Fruit fly (Drosophila melanogaster): Measurements from ENCODE around the gene CG14689.

Gene CG14689

DNA sequence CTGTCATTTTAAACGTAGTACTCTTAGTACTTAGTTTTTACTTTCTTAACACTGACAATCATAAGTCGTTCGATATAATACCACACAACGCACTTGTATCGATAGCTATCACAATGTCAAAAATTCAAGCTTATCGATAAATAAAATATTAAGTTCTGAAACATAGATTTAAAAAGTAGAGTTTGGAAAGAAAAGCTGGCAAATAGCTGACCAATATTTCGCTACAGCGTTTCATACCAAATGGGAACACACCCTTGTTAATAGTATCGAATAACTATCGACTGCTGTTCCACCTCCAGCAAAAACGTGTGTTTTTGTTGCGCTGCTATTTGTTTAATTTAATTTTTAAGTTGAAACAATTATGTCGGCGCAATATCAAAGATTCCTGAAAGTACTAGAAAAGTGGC is 14.7 kb downstream of the CG14689 start, which contains the start of the genes pug, CG14683 and CG46459 (continued):
- TF ChIP-seq rib (GFP tag; IDR thresholded peaks at IDR 0.05) (no peak), kni (GFP tag; optimal IDR thresholded peaks at IDR 0.05) (no peak), lbe (GFP tag; optimal IDR thresholded peaks at IDR 0.05) (peak; percentile 51), ttk (GFP tag; IDR thresholded peaks at IDR 0.05) (no peak), CG10979 (tag; optimal IDR thresholded peaks at IDR 0.05) (no peak), CG9437 (GFP tag; optimal IDR thresholded peaks at IDR 0.05) (no peak), Side (GFP tag; optimal IDR thresholded peaks at IDR 0.05) (peak; percentile 60), slou (GFP tag; optimal IDR thresholded peaks at IDR 0.05) (no peak), CG3995 (GFP tag; optimal IDR thresholded peaks at IDR 0.05) (peak; percentile 45), Ravus (GFP tag; IDR thresholded peaks at IDR 0.05) (no peak), CG4730 (GFP tag; IDR thresholded peaks at IDR 0.05) (no peak), grau (tag; optimal IDR thresholded peaks at IDR 0.05) (peak; percentile 31), scrt (GFP tag; optimal IDR thresholded peaks at IDR 0.05) (no peak), hbn (GFP tag; IDR thresholded peaks at IDR 0.05; ENCODE audit: partially characterized antibody) (peak; percentile 97), phol (tag; optimal IDR thresholded peaks at IDR 0.05) (peak; percentile 57), CG2120 (GFP tag; optimal IDR thresholded peaks at IDR 0.05) (peak; percentile 64), Optix (GFP tag; IDR thresholded peaks at IDR 0.05) (no peak), sens (GFP tag) (peak; percentile 91), CG17361 (GFP tag; IDR thresholded peaks at IDR 0.05) (no peak), CG30403 (GFP tag; optimal IDR thresholded peaks at IDR 0.05) (peak; percentile 60), fd102C (GFP tag; optimal IDR thresholded peaks at IDR 0.05) (no peak), CG31224 (GFP tag; IDR thresholded peaks at IDR 0.05) (0 out of 2 replicates have a peak, but pooled peaks have one; percentile 16), CG12219 (GFP tag; optimal IDR thresholded peaks at IDR 0.05) (no peak), MBD-R2 (GFP tag; IDR thresholded peaks at IDR 0.05) (peak; percentile 35; the same call in 1 of the 2 replicates), tap (tag; optimal IDR thresholded peaks at IDR 0.05) (no peak), CG14860 (GFP tag; IDR thresholded peaks at IDR 0.05; ENCODE audit: partially characterized antibody) (peak; percentile 98), toy (GFP tag; IDR thresholded peaks at IDR 0.05) (no peak), kah (GFP tag; optimal IDR thresholded peaks at IDR 0.05) (no peak), eve (GFP tag; optimal IDR thresholded peaks at IDR 0.05) (no peak), chinmo (GFP tag; IDR thresholded peaks at IDR 0.05; ENCODE audit: partially characterized antibody) (peak; percentile 85; the same call in 3 of the 4 replicates), CHES-1-like (GFP tag; optimal IDR thresholded peaks at IDR 0.05) (peak; percentile 24), E2f1 (GFP tag; IDR thresholded peaks at IDR 0.05) (no peak), CG14667 (GFP tag; IDR thresholded peaks at IDR 0.05) (no peak), org-1 (GFP tag; optimal IDR thresholded peaks at IDR 0.05) (no peak), Poxn (GFP tag; IDR thresholded peaks at IDR 0.05) (no peak), CG8924 (tag; optimal IDR thresholded peaks at IDR 0.05) (peak; percentile 15)

DNA sequence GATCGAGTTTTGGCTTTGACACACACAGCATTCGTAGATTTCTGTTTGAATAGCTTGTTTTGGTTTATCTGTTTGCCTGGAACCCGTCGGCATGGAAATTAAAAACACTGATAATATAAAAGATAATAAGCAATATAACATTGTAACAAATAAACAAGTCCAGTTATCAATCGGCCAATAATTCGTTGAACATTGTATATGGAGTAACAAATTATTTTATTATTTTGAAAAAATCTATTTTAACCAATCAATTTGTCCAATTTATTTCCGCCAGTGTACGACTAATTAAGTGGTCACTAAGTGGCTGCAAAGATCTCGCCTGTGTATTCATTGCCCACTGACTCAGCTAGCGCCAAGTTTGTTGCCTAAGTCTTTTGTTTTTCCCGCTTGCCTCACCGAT is 22.2 kb downstream of the CG14689 start:
- no peak for TF ChIP-seq CG17912 (GFP tag; optimal IDR thresholded peaks at IDR 0.05)
- TF ChIP-seq sima (GFP tag; optimal IDR thresholded peaks at IDR 0.05) = no peak
- TF ChIP-seq D19A (tag; optimal IDR thresholded peaks at IDR 0.05) = peak; percentile 21
- peak; percentile 37 for TF ChIP-seq CG7556 (GFP tag; optimal IDR thresholded peaks at IDR 0.05)
- peak; percentile 73 for TF ChIP-seq al (GFP tag; IDR thresholded peaks at IDR 0.05)
- no peak for TF ChIP-seq bowl (GFP tag; IDR thresholded peaks at IDR 0.05)
- peak; percentile 42 for TF ChIP-seq HHEX (GFP tag; optimal IDR thresholded peaks at IDR 0.05)
- no peak for TF ChIP-seq CG6175 (GFP tag; IDR thresholded peaks at IDR 0.05)
- 0 out of 2 replicates have a peak, but pooled peaks have one; percentile 20 for TF ChIP-seq CG6272 (GFP tag; IDR thresholded peaks at IDR 0.05)
- TF ChIP-seq slp2 (GFP tag; optimal IDR thresholded peaks at IDR 0.05) = no peak
- TF ChIP-seq Taf1 (GFP tag; IDR thresholded peaks at IDR 0.05) = peak; percentile 53
- no peak for TF ChIP-seq abd-A (tag; optimal IDR thresholded peaks at IDR 0.05)
- no peak for TF ChIP-seq CG12744 (GFP tag; optimal IDR thresholded peaks at IDR 0.05)
- TF ChIP-seq Myb (GFP tag; optimal IDR thresholded peaks at IDR 0.05) = no peak
- no peak for TF ChIP-seq kni (GFP tag; optimal IDR thresholded peaks at IDR 0.05)
- TF ChIP-seq CG10267 (tag; optimal IDR thresholded peaks at IDR 0.05) = peak; percentile 40
- no peak for TF ChIP-seq gcm (GFP tag; optimal IDR thresholded peaks at IDR 0.05)
- no peak for TF ChIP-seq TFAM (GFP tag; optimal IDR thresholded peaks at IDR 0.05)
- no peak for TF ChIP-seq crol (GFP tag; IDR thresholded peaks at IDR 0.05)

All from whole organism, embryonic.